Worm (Caenorhabditis elegans): Measurements from ENCODE around the gene C45G9.6.
A peak's percentile ranks its signal among the peaks of the same experiment; 100 is the strongest.

Gene C45G9.6

DNA sequence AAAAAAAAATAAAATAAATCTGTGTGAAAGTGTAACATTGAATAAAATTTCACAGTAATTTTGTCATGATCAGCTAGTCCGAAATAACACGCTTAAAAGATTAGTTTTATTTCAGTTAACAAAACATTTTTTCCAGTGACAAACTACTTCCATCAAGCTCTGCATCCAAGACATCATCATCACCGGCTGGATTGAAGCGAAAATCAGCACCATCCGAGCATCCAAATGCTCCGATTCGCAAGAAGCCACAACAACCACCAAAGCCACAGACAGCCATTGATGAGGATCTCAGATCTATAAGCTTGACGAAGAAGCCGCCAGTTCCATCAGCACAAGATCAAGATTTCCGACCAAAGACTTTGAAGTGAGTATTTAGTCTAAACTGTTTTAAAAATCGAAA is 9.0 kb upstream of the C45G9.6 start:
- no peak for TF ChIP-seq pha-4 (tag; optimal IDR thresholded peaks at IDR 0.05)
- TF ChIP-seq tbx-8 (GFP tag; optimal IDR thresholded peaks at IDR 0.05), result peak; percentile 13
- no peak for TF ChIP-seq lsy-2 (tag; optimal IDR thresholded peaks at IDR 0.05)
- TF ChIP-seq ceh-83 (GFP tag; optimal IDR thresholded peaks at IDR 0.05), result peak; percentile 49
- TF ChIP-seq drap-1 (GFP tag; optimal IDR thresholded peaks at IDR 0.05), result no peak
- peak; percentile 37 for TF ChIP-seq M03D4.4 (tag; optimal IDR thresholded peaks at IDR 0.05)
- peak; percentile 8 for TF ChIP-seq mls-2 (tag; optimal IDR thresholded peaks at IDR 0.05)
- TF ChIP-seq sptf-1 (tag; optimal IDR thresholded peaks at IDR 0.05), result peak; percentile 51

DNA sequence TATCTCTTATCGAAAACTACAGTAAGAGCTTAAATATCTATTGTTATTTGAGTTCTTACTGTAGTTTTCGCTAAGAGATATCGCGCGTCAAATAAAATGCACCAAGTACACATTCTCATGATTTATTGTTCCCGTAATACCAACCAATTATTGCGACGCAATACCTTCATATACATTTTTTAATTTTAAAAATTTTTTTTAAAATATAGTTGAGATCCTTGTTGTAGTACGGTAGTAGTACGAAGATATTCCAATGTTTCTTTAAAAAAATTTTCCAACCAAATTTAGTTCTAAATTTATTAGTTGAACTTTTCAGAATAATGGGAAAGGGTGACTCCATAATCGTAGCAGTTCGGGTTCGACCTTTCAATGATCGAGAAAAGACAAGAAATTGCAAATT is 5.6 kb upstream of the C45G9.6 start, which contains the start of gene klp-6:
Gene klp-6, plus strand, starts transcription at position 301 of the 400 bp plus-strand sequence.
- no peak for TF ChIP-seq mep-1 (tag; optimal IDR thresholded peaks at IDR 0.05)
- TF ChIP-seq ztf-11 (tag; optimal IDR thresholded peaks at IDR 0.05), result no peak
- TF ChIP-seq mls-2 (tag; optimal IDR thresholded peaks at IDR 0.05), result no peak
- TF ChIP-seq flh-1 (GFP tag; optimal IDR thresholded peaks at IDR 0.05), result no peak
- TF ChIP-seq ceh-43 (GFP tag; optimal IDR thresholded peaks at IDR 0.05), result no peak
- no peak for TF ChIP-seq ham-2 (GFP tag; optimal IDR thresholded peaks at IDR 0.05)
- TF ChIP-seq zip-8 (tag; optimal IDR thresholded peaks at IDR 0.05), result no peak
- no peak for TF ChIP-seq ces-1 (GFP tag; optimal IDR thresholded peaks at IDR 0.05)
- no peak for TF ChIP-seq nhr-76 (tag; optimal IDR thresholded peaks at IDR 0.05)
- TF ChIP-seq blmp-1 (tag; optimal IDR thresholded peaks at IDR 0.05), result no peak
- TF ChIP-seq nhr-12 (tag; optimal IDR thresholded peaks at IDR 0.05), result no peak
- no peak for TF ChIP-seq mab-5 (tag; optimal IDR thresholded peaks at IDR 0.05)
- no peak for TF ChIP-seq snpc-4 (tag; optimal IDR thresholded peaks at IDR 0.05)
- no peak for TF ChIP-seq hlh-1 (tag; optimal IDR thresholded peaks at IDR 0.05)
- TF ChIP-seq elt-3 (tag; optimal IDR thresholded peaks at IDR 0.05), result no peak
- no peak for TF ChIP-seq unc-39 (tag; optimal IDR thresholded peaks at IDR 0.05)

- TF ChIP-seq ham-2 (GFP tag; optimal IDR thresholded peaks at IDR 0.05), result peak; percentile 93
- peak; percentile 63 for TF ChIP-seq lsy-2 (tag; optimal IDR thresholded peaks at IDR 0.05)
- TF ChIP-seq sptf-1 (tag; optimal IDR thresholded peaks at IDR 0.05), result peak; percentile 94
- TF ChIP-seq drap-1 (GFP tag; optimal IDR thresholded peaks at IDR 0.05), result peak; percentile 91
- peak; percentile 64 for TF ChIP-seq nhr-237 (tag; optimal IDR thresholded peaks at IDR 0.05)
- TF ChIP-seq unc-62 (GFP tag; optimal IDR thresholded peaks at IDR 0.05), result peak; percentile 44
- TF ChIP-seq mls-2 (tag; optimal IDR thresholded peaks at IDR 0.05), result peak; percentile 96
- TF ChIP-seq pha-4 (tag; optimal IDR thresholded peaks at IDR 0.05), result peak; percentile 39
- TF ChIP-seq sem-2 (GFP tag; optimal IDR thresholded peaks at IDR 0.05), result peak; percentile 82
- peak; percentile 72 for TF ChIP-seq flh-1 (GFP tag; optimal IDR thresholded peaks at IDR 0.05)
- TF ChIP-seq elt-3 (tag; optimal IDR thresholded peaks at IDR 0.05), result peak; percentile 28
- TF ChIP-seq ztf-11 (tag; optimal IDR thresholded peaks at IDR 0.05), result peak; percentile 70
- TF ChIP-seq unc-39 (tag; optimal IDR thresholded peaks at IDR 0.05), result peak; percentile 1
- peak; percentile 89 for TF ChIP-seq cnd-1 (tag; optimal IDR thresholded peaks at IDR 0.05)
- peak; percentile 78 for TF ChIP-seq nhr-2 (tag; optimal IDR thresholded peaks at IDR 0.05)
- peak; percentile 91 for TF ChIP-seq ceh-83 (GFP tag; optimal IDR thresholded peaks at IDR 0.05)
- peak; percentile 91 for TF ChIP-seq M03D4.4 (tag; optimal IDR thresholded peaks at IDR 0.05)
- peak; percentile 81 for TF ChIP-seq bed-3 (GFP tag; optimal IDR thresholded peaks at IDR 0.05)
- TF ChIP-seq nhr-12 (tag; optimal IDR thresholded peaks at IDR 0.05), result peak; percentile 18
- peak; percentile 66 for TF ChIP-seq tbx-8 (GFP tag; optimal IDR thresholded peaks at IDR 0.05)
- TF ChIP-seq unc-120 (tag; optimal IDR thresholded peaks at IDR 0.05; ENCODE audit: poor library complexity, severe bottlenecking), result peak; percentile 84
- TF ChIP-seq ceh-43 (GFP tag; optimal IDR thresholded peaks at IDR 0.05), result peak; percentile 90
- TF ChIP-seq mep-1 (tag; optimal IDR thresholded peaks at IDR 0.05), result peak; percentile 70
- TF ChIP-seq lin-32 (GFP tag; optimal IDR thresholded peaks at IDR 0.05), result peak; percentile 77
These were observed 4.9 kb upstream of the C45G9.6 start for ce11 chrIII:5031375-5031836.

- TF ChIP-seq ceh-83 (GFP tag; optimal IDR thresholded peaks at IDR 0.05) (no peak), unc-120 (tag; optimal IDR thresholded peaks at IDR 0.05; ENCODE audit: poor library complexity, severe bottlenecking) (no peak), unc-62 (GFP tag; optimal IDR thresholded peaks at IDR 0.05) (no peak), ceh-39 (tag; optimal IDR thresholded peaks at IDR 0.05) (no peak), mls-2 (tag; optimal IDR thresholded peaks at IDR 0.05) (no peak), lsy-2 (tag; optimal IDR thresholded peaks at IDR 0.05) (no peak), nhr-76 (tag; optimal IDR thresholded peaks at IDR 0.05) (no peak), lin-32 (GFP tag; optimal IDR thresholded peaks at IDR 0.05) (no peak), pha-4 (tag; optimal IDR thresholded peaks at IDR 0.05) (no peak), ham-2 (GFP tag; optimal IDR thresholded peaks at IDR 0.05) (no peak), ceh-43 (GFP tag; optimal IDR thresholded peaks at IDR 0.05) (no peak)
These were observed 5.9 kb downstream of the C45G9.6 start, which contains the start of gene nlp-43 for ce11 chrIII:5042112-5042511. Gene nlp-43 (plus strand): TSS chrIII:5042412.

Measured in whole organism, mixed stage, embryonic.